Worm (Caenorhabditis elegans) whole organism, young adult: ENCODE results near the gene C49C8.8.

Experiments
- attf-3 ChIP-seq: fragments of 200-800 bp; sonication (Bioruptor generic); conservative IDR thresholded peaks from 2 replicates; pipeline ENCODE4 v1.3.6; 2022; ENCODE audit warnings: missing genetic modification reagents, missing genetic modification characterization, missing compliant biosample characterization
- dpff-1 ChIP-seq: sonication (generic microtip); optimal IDR thresholded peaks from 2 replicates; lab custom pipeline; 2017; ENCODE audit warnings: mild to moderate bottlenecking, missing genetic modification characterization, missing compliant biosample characterization
- zim-3 ChIP-seq: sonication (generic microtip); optimal IDR thresholded peaks from 2 replicates; lab custom pipeline; 2017; ENCODE audit warnings: mild to moderate bottlenecking, missing genetic modification characterization, moderate library complexity, missing compliant biosample characterization

- no peak for TF ChIP-seq dpff-1 (tag; lab: Kevin White, UChicago)
- no peak for TF ChIP-seq zim-3
- no peak for TF ChIP-seq attf-3 (GFP tag; lab: Robert Waterston, UW)
Measured at ce11 chrIV:8618698-8619097, 33.2 kb upstream of the C49C8.8 start, which contains the start of gene F42A9.8.
